Worm (Caenorhabditis elegans): ENCODE data around the gene cest-9.2.

ce11 chrX:12275577-12275976 is 53.7 kb downstream of the cest-9.2 start, which contains the start of gene C04B4.6:
- no peak for TF ChIP-seq ceh-43 (GFP tag; optimal IDR thresholded peaks at IDR 0.05)
- TF ChIP-seq flh-1 (GFP tag; optimal IDR thresholded peaks at IDR 0.05): no peak
- TF ChIP-seq cnd-1 (tag; optimal IDR thresholded peaks at IDR 0.05): no peak
- TF ChIP-seq nhr-12 (tag; optimal IDR thresholded peaks at IDR 0.05): no peak
- no peak for TF ChIP-seq sem-2 (GFP tag; optimal IDR thresholded peaks at IDR 0.05)
- TF ChIP-seq nhr-237 (tag; optimal IDR thresholded peaks at IDR 0.05): no peak
- no peak for TF ChIP-seq ces-1 (GFP tag; optimal IDR thresholded peaks at IDR 0.05)
